Worm (Caenorhabditis elegans): ENCODE results near the gene trap-2.

DNA sequence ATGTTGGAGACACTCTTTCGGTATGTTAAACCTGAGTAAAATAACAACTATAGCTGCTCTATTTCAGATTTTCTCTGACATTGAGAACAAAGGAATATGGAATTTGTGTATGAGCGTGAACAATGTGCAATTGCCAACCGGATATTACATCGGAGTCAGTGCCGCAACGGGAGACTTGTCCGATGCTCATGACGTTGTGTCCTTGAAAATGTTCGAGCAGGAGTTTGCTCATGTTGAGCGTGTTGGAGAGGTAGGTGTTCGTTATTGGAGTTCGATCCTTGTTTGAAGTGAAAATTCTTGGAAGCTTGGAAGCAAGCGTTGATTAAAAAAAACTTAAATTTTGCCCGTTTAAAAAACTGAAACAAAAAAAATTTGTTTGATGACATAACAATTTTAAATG is 1.7 kb upstream of the trap-2 start:
- TF ChIP-seq ama-1 (optimal IDR thresholded peaks at IDR 0.05) (no peak), aly-1 (tag; optimal IDR thresholded peaks at IDR 0.05) (no peak), hnd-1 (tag; optimal IDR thresholded peaks at IDR 0.05) (no peak), flt-1 (GFP tag; IDR thresholded peaks at IDR 0.05) (no peak), tbx-37 (GFP tag; conservative IDR thresholded peaks at IDR 0.05) (no peak), ceh-13 (GFP tag; optimal IDR thresholded peaks at IDR 0.05) (no peak), tra-4 (tag; optimal IDR thresholded peaks at IDR 0.05) (no peak), B0310.2 (tag; optimal IDR thresholded peaks at IDR 0.05) (no peak), pes-1 (GFP tag; IDR thresholded peaks at IDR 0.05) (no peak), F13C5.2 (tag; optimal IDR thresholded peaks at IDR 0.05) (no peak), hmbx-1 (tag; optimal IDR thresholded peaks at IDR 0.05) (no peak), ets-7 (tag; optimal IDR thresholded peaks at IDR 0.05) (no peak), ceh-36 (tag; optimal IDR thresholded peaks at IDR 0.05) (no peak), hmg-4 (GFP tag; optimal IDR thresholded peaks at IDR 0.05) (no peak)

Data from whole organism, early embryonic.